Worm (Caenorhabditis elegans): Measurements from ENCODE around the gene twk-48.
A peak's percentile ranks its signal among the peaks of the same experiment; 100 is the strongest.

twk-48 gene

DNA sequence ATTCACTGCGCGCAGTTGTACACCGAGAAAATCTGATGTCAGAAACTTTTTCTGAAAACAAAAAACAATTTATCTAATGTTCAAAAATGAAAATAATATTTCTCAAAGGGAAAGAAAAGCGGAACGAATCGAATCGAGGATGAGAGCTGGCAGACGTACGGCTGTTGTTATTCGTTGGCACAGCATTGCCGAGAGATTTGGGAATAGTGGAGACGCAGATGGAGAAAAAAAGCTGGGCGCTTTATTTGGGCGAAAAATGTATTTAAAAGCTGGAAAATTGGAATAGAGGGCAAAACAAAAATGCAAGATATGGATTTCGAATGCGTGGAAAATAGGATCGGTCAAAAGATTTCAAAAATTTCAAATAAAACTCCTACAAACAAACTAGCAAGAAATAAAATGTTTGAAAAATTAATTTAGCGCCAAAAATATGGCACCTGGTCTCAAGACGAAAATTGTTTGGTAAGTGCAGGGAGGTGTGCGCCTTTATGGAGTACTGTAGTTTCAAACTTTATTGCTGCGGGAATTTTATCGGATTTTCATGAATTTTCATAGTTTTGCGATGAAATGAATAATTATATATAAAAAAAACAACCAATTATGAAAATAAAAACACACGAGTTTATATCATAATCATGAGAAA lies 1.3 kb upstream of the twk-48 start, which contains the start of gene gpdh-2:
TSS of gene gpdh-2 (minus strand) at position 51 of the 643 bp plus-strand sequence.
- TF ChIP-seq unc-120 (tag; optimal IDR thresholded peaks at IDR 0.05; ENCODE audit: poor library complexity, severe bottlenecking), result peak; percentile 53
- no peak for TF ChIP-seq unc-39 (tag; optimal IDR thresholded peaks at IDR 0.05)
- peak; percentile 48 for TF ChIP-seq hlh-1 (tag; optimal IDR thresholded peaks at IDR 0.05)

- peak; percentile 89 for TF ChIP-seq cnd-1 (tag; optimal IDR thresholded peaks at IDR 0.05)
- peak; percentile 45 for TF ChIP-seq ces-1 (GFP tag; optimal IDR thresholded peaks at IDR 0.05)
- TF ChIP-seq blmp-1 (tag; optimal IDR thresholded peaks at IDR 0.05), result no peak
- peak; percentile 89 for TF ChIP-seq lin-32 (GFP tag; optimal IDR thresholded peaks at IDR 0.05)
- TF ChIP-seq M03D4.4 (tag; optimal IDR thresholded peaks at IDR 0.05), result peak; percentile 83
- no peak for TF ChIP-seq zip-8 (tag; optimal IDR thresholded peaks at IDR 0.05)
- peak; percentile 80 for TF ChIP-seq bed-3 (GFP tag; optimal IDR thresholded peaks at IDR 0.05)
- peak; percentile 36 for TF ChIP-seq pha-4 (tag; optimal IDR thresholded peaks at IDR 0.05)
- peak; percentile 85 for TF ChIP-seq ceh-43 (GFP tag; optimal IDR thresholded peaks at IDR 0.05)
- no peak for TF ChIP-seq unc-39 (tag; optimal IDR thresholded peaks at IDR 0.05)
- peak; percentile 23 for TF ChIP-seq lin-13 (tag; optimal IDR thresholded peaks at IDR 0.05)
- TF ChIP-seq elt-1 (tag; optimal IDR thresholded peaks at IDR 0.05; ENCODE audit: borderline replicate concordance, insufficient read depth), result no peak
- no peak for TF ChIP-seq elt-3 (tag; optimal IDR thresholded peaks at IDR 0.05)
- TF ChIP-seq tbx-8 (GFP tag; optimal IDR thresholded peaks at IDR 0.05), result peak; percentile 63
- TF ChIP-seq mab-5 (tag; optimal IDR thresholded peaks at IDR 0.05), result no peak
- TF ChIP-seq unc-120 (tag; optimal IDR thresholded peaks at IDR 0.05; ENCODE audit: poor library complexity, severe bottlenecking), result peak; percentile 82
- TF ChIP-seq ztf-11 (tag; optimal IDR thresholded peaks at IDR 0.05), result no peak
- peak; percentile 84 for TF ChIP-seq ceh-83 (GFP tag; optimal IDR thresholded peaks at IDR 0.05)
- peak; percentile 32 for TF ChIP-seq unc-62 (GFP tag; optimal IDR thresholded peaks at IDR 0.05)
- TF ChIP-seq snpc-4 (tag; optimal IDR thresholded peaks at IDR 0.05), result no peak
- TF ChIP-seq nhr-76 (tag; optimal IDR thresholded peaks at IDR 0.05), result no peak
- no peak for TF ChIP-seq nhr-237 (tag; optimal IDR thresholded peaks at IDR 0.05)
- no peak for TF ChIP-seq nhr-12 (tag; optimal IDR thresholded peaks at IDR 0.05)
- peak; percentile 65 for TF ChIP-seq flh-1 (GFP tag; optimal IDR thresholded peaks at IDR 0.05)
- peak; percentile 94 for TF ChIP-seq mls-2 (tag; optimal IDR thresholded peaks at IDR 0.05)
- TF ChIP-seq nhr-28 (tag; optimal IDR thresholded peaks at IDR 0.05), result peak; percentile 28
- TF ChIP-seq nhr-2 (tag; optimal IDR thresholded peaks at IDR 0.05), result no peak
- peak; percentile 26 for TF ChIP-seq hlh-1 (tag; optimal IDR thresholded peaks at IDR 0.05)
- TF ChIP-seq sem-2 (GFP tag; optimal IDR thresholded peaks at IDR 0.05), result peak; percentile 71
- TF ChIP-seq drap-1 (GFP tag; optimal IDR thresholded peaks at IDR 0.05), result peak; percentile 93
- TF ChIP-seq ham-2 (GFP tag; optimal IDR thresholded peaks at IDR 0.05), result peak; percentile 56
- peak; percentile 53 for TF ChIP-seq mep-1 (tag; optimal IDR thresholded peaks at IDR 0.05)
- no peak for TF ChIP-seq lsy-2 (tag; optimal IDR thresholded peaks at IDR 0.05)
- TF ChIP-seq sptf-1 (tag; optimal IDR thresholded peaks at IDR 0.05), result peak; percentile 90
- TF ChIP-seq ceh-39 (tag; optimal IDR thresholded peaks at IDR 0.05), result no peak
These were observed 1.2 kb downstream of the twk-48 start for ce11 chrIII:9861470-9862342.

DNA sequence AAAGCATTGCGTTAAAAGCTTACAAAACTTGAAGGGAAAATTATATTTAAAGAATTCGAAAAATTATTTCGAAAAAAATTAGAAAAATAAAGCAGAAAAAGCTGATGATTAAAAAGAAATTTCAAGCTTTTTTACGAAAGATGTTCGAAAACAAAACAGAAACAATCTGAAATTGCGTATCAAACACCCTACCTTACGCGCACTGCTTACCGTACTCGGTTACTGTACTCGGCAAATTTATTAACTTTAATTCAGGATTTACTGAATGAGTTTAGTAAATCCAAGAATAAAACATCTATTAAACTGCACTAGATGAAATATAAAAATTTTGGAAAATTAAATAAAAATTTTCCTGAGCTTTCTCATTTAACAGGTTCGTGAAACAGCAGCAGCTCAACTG lies 1.9 kb downstream of the twk-48 start:
- TF ChIP-seq ceh-43 (GFP tag; optimal IDR thresholded peaks at IDR 0.05), result no peak
- peak; percentile 69 for TF ChIP-seq lsy-2 (tag; optimal IDR thresholded peaks at IDR 0.05)
